Worm (Caenorhabditis elegans) whole organism, L4 larva: Measurements from ENCODE around the gene F58E6.5.

Experiments
- D1046.2 ChIP-seq: fragments of 200-800 bp; sonication (Bioruptor generic); IDR thresholded peaks from 2 replicates; pipeline ENCODE4 v1.3.6; 2022; ENCODE audit warnings: missing genetic modification characterization, missing compliant biosample characterization
- F37D6.2 ChIP-seq: sonication (generic microtip); optimal IDR thresholded peaks from 2 replicates; lab custom pipeline; 2016; ENCODE audit warnings: mild to moderate bottlenecking, missing genetic modification characterization, missing compliant biosample characterization
- F44E2.7 ChIP-seq: fragments of 200-800 bp; sonication (Bioruptor generic); IDR thresholded peaks from 2 replicates; pipeline ENCODE4 v2.1.2; 2022; ENCODE audit warnings: missing genetic modification characterization, missing compliant biosample characterization
- F49E8.2 ChIP-seq: sonication (generic microtip); optimal IDR thresholded peaks from 2 replicates; lab custom pipeline; 2016; ENCODE audit warnings: missing compliant biosample characterization, mild to moderate bottlenecking, missing genetic modification characterization, borderline replicate concordance
- Y105C5A.15 ChIP-seq: fragments of 200-800 bp; sonication (Bioruptor generic); IDR thresholded peaks from 2 replicates; pipeline ENCODE4 v1.3.6; 2022; ENCODE audit warnings: missing genetic modification characterization, missing compliant biosample characterization
- Y48G9A.11 ChIP-seq: fragments of 200-800 bp; sonication (Bioruptor generic); IDR thresholded peaks from 2 replicates; pipeline ENCODE4 v1.3.6; 2022; ENCODE audit warnings: missing genetic modification reagents, missing genetic modification characterization, missing compliant biosample characterization
- Y5F2A.4 ChIP-seq: fragments of 200-800 bp; sonication (Bioruptor generic); optimal IDR thresholded peaks from 2 replicates; lab custom pipeline; 2018; ENCODE audit warnings: mild to moderate bottlenecking, missing genetic modification characterization, missing compliant biosample characterization
- ZK337.2 ChIP-seq: fragments of 200-800 bp; sonication (Bioruptor generic); IDR thresholded peaks from 2 replicates; pipeline ENCODE4 v1.3.6; 2022; ENCODE audit warnings: missing genetic modification reagents, missing genetic modification characterization, missing compliant biosample characterization
- aly-2 ChIP-seq: sonication (generic microtip); optimal IDR thresholded peaks from 2 replicates; lab custom pipeline; 2018; ENCODE audit warnings: missing biosample characterization, missing genetic modification characterization
- ceh-20 ChIP-seq: fragments of 200-800 bp; sonication (Bioruptor generic); IDR thresholded peaks from 2 replicates; pipeline ENCODE4 v1.3.6; 2022; ENCODE audit warnings: missing genetic modification reagents, missing genetic modification characterization, missing compliant biosample characterization
- ceh-82 ChIP-seq: sonication (generic microtip); optimal IDR thresholded peaks from 2 replicates; lab custom pipeline; 2017; ENCODE audit warnings: missing biosample characterization, missing genetic modification characterization
- ces-1 ChIP-seq: fragments of 150-350 bp; sonication (generic microtip); optimal IDR thresholded peaks from 4 replicates; lab custom pipeline; 2014; ENCODE audit warnings: missing biosample characterization, missing genetic modification reagents, missing genetic modification characterization
- ctbp-1 ChIP-seq: fragments of 200-800 bp; sonication (Bioruptor generic); IDR thresholded peaks from 2 replicates; pipeline ENCODE4 v1.3.6; 2022; ENCODE audit warnings: missing genetic modification reagents, missing genetic modification characterization, missing compliant biosample characterization
- daf-12 ChIP-seq: fragments of 150-350 bp; optimal IDR thresholded peaks from 2 replicates; lab custom pipeline; 2014; ENCODE audit warnings: missing biosample characterization, missing genetic modification reagents, missing genetic modification characterization
- daf-19 ChIP-seq: fragments of 200-800 bp; sonication (Bioruptor generic); conservative IDR thresholded peaks from 2 replicates; pipeline ENCODE4 v1.3.6; 2022; ENCODE audit warnings: missing genetic modification characterization, missing compliant biosample characterization
- dmd-6 ChIP-seq: fragments of 200-800 bp; sonication (Bioruptor generic); IDR thresholded peaks from 2 replicates; pipeline ENCODE4 v1.3.6; 2022; ENCODE audit warnings: missing genetic modification reagents, missing genetic modification characterization, missing compliant biosample characterization
- dmd-8 ChIP-seq: fragments of 200-800 bp; sonication (Bioruptor generic); IDR thresholded peaks from 2 replicates; pipeline ENCODE4 v1.3.6; 2022; ENCODE audit warnings: missing genetic modification characterization, missing compliant biosample characterization
- dpl-1 ChIP-seq: fragments of 150-350 bp; optimal IDR thresholded peaks from 2 replicates; lab custom pipeline; 2014; ENCODE audit warnings: missing biosample characterization, missing genetic modification reagents, missing genetic modification characterization
- duxl-1 ChIP-seq: sonication (generic microtip); optimal IDR thresholded peaks from 2 replicates; lab custom pipeline; 2016; ENCODE audit warnings: mild to moderate bottlenecking, missing genetic modification characterization, moderate library complexity, missing compliant biosample characterization; ENCODE audit not compliant: poor library complexity
- dve-1 ChIP-seq: sonication (generic microtip); optimal IDR thresholded peaks from 2 replicates; lab custom pipeline; 2017; ENCODE audit warnings: antibody characterized with exemption, mild to moderate bottlenecking, missing genetic modification characterization, missing compliant biosample characterization; ENCODE audit not compliant: insufficient read depth
- egl-43 ChIP-seq: fragments of 200-800 bp; sonication (Bioruptor generic); IDR thresholded peaks from 2 replicates; pipeline ENCODE4 v1.3.6; 2022; ENCODE audit warnings: missing genetic modification reagents, missing genetic modification characterization, missing compliant biosample characterization
- fos-1 ChIP-seq: fragments of 150-350 bp; optimal IDR thresholded peaks from 2 replicates; lab custom pipeline; 2014; ENCODE audit warnings: missing biosample characterization, missing genetic modification characterization
- hlh-11 ChIP-seq: fragments of 200-800 bp; sonication (Bioruptor generic); optimal IDR thresholded peaks from 2 replicates; lab custom pipeline; 2018; ENCODE audit warnings: mild to moderate bottlenecking, missing genetic modification characterization, missing compliant biosample characterization
- hmg-1.1 ChIP-seq: fragments of 200-800 bp; sonication (Bioruptor generic); IDR thresholded peaks from 2 replicates; pipeline ENCODE4 v1.3.6; 2022; ENCODE audit warnings: missing genetic modification reagents, missing genetic modification characterization, missing compliant biosample characterization
- jun-1 ChIP-seq: fragments of 150-350 bp; optimal IDR thresholded peaks from 2 replicates; lab custom pipeline; 2014; ENCODE audit warnings: missing biosample characterization, missing genetic modification reagents, missing genetic modification characterization
- lim-7 ChIP-seq: fragments of 200-800 bp; sonication (Bioruptor generic); IDR thresholded peaks from 2 replicates; pipeline ENCODE4 v1.3.6; 2022; ENCODE audit warnings: missing genetic modification characterization, missing compliant biosample characterization
- lin-13 ChIP-seq: fragments of 150-350 bp; optimal IDR thresholded peaks from 2 replicates; lab custom pipeline; 2014; ENCODE audit warnings: missing biosample characterization, missing genetic modification reagents, missing genetic modification characterization
- lin-38 ChIP-seq: fragments of 200-800 bp; sonication (Bioruptor generic); IDR thresholded peaks from 2 replicates; pipeline ENCODE4 v1.3.6; 2022; ENCODE audit warnings: missing genetic modification reagents, missing genetic modification characterization, missing compliant biosample characterization
- lsy-2 ChIP-seq, 2 experiments: fragments of 150-350 bp in 1 of 2; sonication (generic microtip) in 1 of 2; optimal IDR thresholded peaks; 2 replicates each; lab custom pipeline; 2014 to 2017; ENCODE audit warnings: missing biosample characterization in 2 of 2, missing genetic modification characterization in 2 of 2
- mxl-3 ChIP-seq: fragments of 200-800 bp; sonication (Bioruptor generic); optimal IDR thresholded peaks from 2 replicates; lab custom pipeline; 2018; ENCODE audit warnings: mild to moderate bottlenecking, missing genetic modification characterization, missing compliant biosample characterization
- nhr-28 ChIP-seq: fragments of 150-350 bp; optimal IDR thresholded peaks from 2 replicates; lab custom pipeline; 2014; ENCODE audit warnings: missing biosample characterization, missing genetic modification characterization
- nhr-42 ChIP-seq: fragments of 200-800 bp; sonication (Bioruptor generic); IDR thresholded peaks from 2 replicates; pipeline ENCODE4 v1.3.6; 2022; ENCODE audit warnings: missing genetic modification characterization, missing compliant biosample characterization
- nhr-48 ChIP-seq: sonication (generic microtip); optimal IDR thresholded peaks from 2 replicates; lab custom pipeline; 2016; ENCODE audit warnings: mild to moderate bottlenecking, missing genetic modification characterization, missing compliant biosample characterization
- pha-4 ChIP-seq, 2 experiments: fragments of 150-350 bp in 1 of 2; fragments of 200-800 bp in 1 of 2; sonication (Bioruptor generic) in 1 of 2; IDR thresholded peaks in 1 of 2; optimal IDR thresholded peaks in 1 of 2; 2 replicates each; pipeline versions ENCODE4 v1.3.6 to Lab custom; 2014 to 2022; ENCODE audit warnings: missing genetic modification characterization in 2 of 2, missing genetic modification reagents in 2 of 2, missing biosample characterization in 1 of 2, missing compliant biosample characterization in 1 of 2
- php-3 ChIP-seq: fragments of 200-800 bp; sonication (Bioruptor generic); IDR thresholded peaks from 2 replicates; pipeline ENCODE4 v1.3.6; 2022; ENCODE audit warnings: missing genetic modification reagents, missing genetic modification characterization, missing compliant biosample characterization
- pqm-1 ChIP-seq: sonication (generic microtip); optimal IDR thresholded peaks from 2 replicates; lab custom pipeline; 2017; ENCODE audit warnings: missing biosample characterization, missing genetic modification characterization
- rbr-2 ChIP-seq: sonication (generic microtip); optimal IDR thresholded peaks from 2 replicates; lab custom pipeline; 2016; ENCODE audit warnings: missing genotype, missing genetic modification characterization, missing compliant biosample characterization
- saeg-2 ChIP-seq: fragments of 200-800 bp; sonication (Bioruptor generic); IDR thresholded peaks from 2 replicates; pipeline ENCODE4 v1.3.6; 2022; ENCODE audit warnings: missing genetic modification reagents, missing genetic modification characterization, missing compliant biosample characterization
- sdz-12 ChIP-seq: fragments of 200-800 bp; sonication (Bioruptor generic); optimal IDR thresholded peaks from 2 replicates; lab custom pipeline; 2018; ENCODE audit warnings: mild to moderate bottlenecking, missing genetic modification characterization, missing compliant biosample characterization
- set-16 ChIP-seq: fragments of 200-800 bp; sonication (Bioruptor generic); IDR thresholded peaks from 2 replicates; pipeline ENCODE4 v1.3.6; 2022; ENCODE audit warnings: missing genetic modification reagents, missing genetic modification characterization, missing compliant biosample characterization
- skn-1 ChIP-seq: fragments of 150-350 bp; optimal IDR thresholded peaks from 2 replicates; lab custom pipeline; 2014; ENCODE audit warnings: missing biosample characterization, missing genetic modification characterization
- snpc-1.2 ChIP-seq: fragments of 200-800 bp; sonication (Bioruptor generic); IDR thresholded peaks from 2 replicates; pipeline ENCODE4 v1.3.6; 2022; ENCODE audit warnings: missing genetic modification reagents, missing genetic modification characterization, missing compliant biosample characterization
- snpc-4 ChIP-seq: fragments of 150-350 bp; optimal IDR thresholded peaks from 2 replicates; lab custom pipeline; 2014; ENCODE audit warnings: missing biosample characterization, missing genetic modification characterization
- spr-3 ChIP-seq: fragments of 200-800 bp; sonication (Bioruptor generic); optimal IDR thresholded peaks from 2 replicates; lab custom pipeline; 2018; ENCODE audit warnings: mild to moderate bottlenecking, missing genetic modification characterization, missing compliant biosample characterization
- tag-97 ChIP-seq: fragments of 200-800 bp; sonication (Bioruptor generic); IDR thresholded peaks from 2 replicates; pipeline ENCODE4 v1.3.6; 2022; ENCODE audit warnings: missing genetic modification characterization, missing compliant biosample characterization
- tra-1 ChIP-seq: fragments of 200-800 bp; sonication (Bioruptor generic); IDR thresholded peaks from 2 replicates; pipeline ENCODE4 v1.3.6; 2022; ENCODE audit warnings: missing genetic modification reagents, missing genetic modification characterization, missing compliant biosample characterization
- unc-39 ChIP-seq: sonication (generic microtip); optimal IDR thresholded peaks from 2 replicates; lab custom pipeline; 2017; ENCODE audit warnings: missing biosample characterization, missing genetic modification characterization
- zag-1 ChIP-seq: fragments of 150-350 bp; optimal IDR thresholded peaks from 2 replicates; lab custom pipeline; 2014; ENCODE audit warnings: missing biosample characterization, missing genetic modification characterization
- zfp-2 ChIP-seq: sonication (generic microtip); optimal IDR thresholded peaks from 2 replicates; lab custom pipeline; 2016; ENCODE audit warnings: mild to moderate bottlenecking, missing genetic modification characterization, missing compliant biosample characterization
- zfp-3 ChIP-seq: fragments of 200-800 bp; sonication (Bioruptor generic); conservative IDR thresholded peaks from 2 replicates; pipeline ENCODE4 v1.3.6; 2022; ENCODE audit warnings: missing genetic modification reagents, missing genetic modification characterization, missing compliant biosample characterization

Gene F58E6.5

DNA sequence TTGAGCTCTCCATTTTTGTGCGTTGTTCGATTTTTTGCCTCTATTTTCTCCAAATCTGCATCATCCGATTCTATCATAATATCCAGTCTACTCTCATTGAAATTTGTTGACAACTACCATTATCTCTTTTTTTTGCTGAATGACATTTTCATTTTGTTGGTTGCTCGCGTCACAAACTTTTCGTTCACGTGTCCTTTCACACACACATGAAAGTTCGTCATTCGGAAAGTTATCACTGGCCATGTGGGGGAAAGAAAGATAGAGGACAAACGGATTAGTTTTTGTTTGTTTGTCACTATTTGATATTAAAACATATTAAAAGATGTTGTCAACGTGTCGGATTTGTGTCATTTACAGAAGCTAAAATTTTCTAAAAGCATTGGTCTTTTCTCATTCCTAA, 40.6 kb upstream of the F58E6.5 start:
- TF ChIP-seq rbr-2 (tag; lab: Kevin White, UChicago) = no peak
- TF ChIP-seq nhr-42 = no peak
- peak; percentile 56 for TF ChIP-seq dmd-6 (GFP tag; lab: Robert Waterston, UW)
- TF ChIP-seq duxl-1 = no peak
- no peak for TF ChIP-seq egl-43
- no peak for TF ChIP-seq ctbp-1
- no peak for TF ChIP-seq dmd-8
- TF ChIP-seq dve-1 = peak; percentile 65
- TF ChIP-seq D1046.2 (GFP tag; lab: Robert Waterston, UW) = no peak
- no peak for TF ChIP-seq Y105C5A.15 (GFP tag; lab: Robert Waterston, UW)

- no peak for TF ChIP-seq spr-3
- TF ChIP-seq jun-1 (tag; lab: Kevin White, UChicago) = no peak
- no peak for TF ChIP-seq snpc-4 (tag; lab: Kevin White, UChicago)
- TF ChIP-seq sdz-12 (GFP tag; lab: Kevin White, UChicago) = no peak
- TF ChIP-seq hmg-1.1 = no peak
- peak; percentile 69 for TF ChIP-seq php-3 (GFP tag; lab: Robert Waterston, UW)
- TF ChIP-seq Y5F2A.4 (GFP tag; lab: Kevin White, UChicago) = no peak
- no peak for TF ChIP-seq snpc-1.2 (GFP tag; lab: Robert Waterston, UW)
- no peak for TF ChIP-seq set-16 (GFP tag; lab: Robert Waterston, UW)
- TF ChIP-seq zfp-3 (GFP tag; lab: Robert Waterston, UW) = no peak
- TF ChIP-seq tra-1 (GFP tag; lab: Robert Waterston, UW) = no peak
- no peak for TF ChIP-seq zfp-2 (tag; lab: Kevin White, UChicago)
- no peak for TF ChIP-seq nhr-48 (tag; lab: Kevin White, UChicago)
- no peak for TF ChIP-seq unc-39
- no peak for TF ChIP-seq pqm-1 (tag; lab: Kevin White, UChicago)
- TF ChIP-seq zag-1 = no peak
- TF ChIP-seq lin-13 = no peak
- no peak for TF ChIP-seq pha-4 (GFP tag; IDR thresholded peaks at IDR 0.05; lab: Robert Waterston, UW)
- no peak for TF ChIP-seq pha-4 (tag; optimal IDR thresholded peaks at IDR 0.05; lab: Kevin White, UChicago)
- TF ChIP-seq dmd-6 (GFP tag; lab: Robert Waterston, UW) = peak; percentile 79
- no peak for TF ChIP-seq ZK337.2 (GFP tag; lab: Robert Waterston, UW)
- no peak for TF ChIP-seq daf-19 (GFP tag; lab: Robert Waterston, UW)
- no peak for TF ChIP-seq lsy-2 (tag; optimal IDR thresholded peaks at IDR 0.05; lab: Kevin White, UChicago)
- no peak for TF ChIP-seq ceh-20 (GFP tag; lab: Robert Waterston, UW)
- no peak for TF ChIP-seq F49E8.2 (tag; lab: Kevin White, UChicago)
- no peak for TF ChIP-seq Y48G9A.11 (GFP tag; lab: Robert Waterston, UW)
- TF ChIP-seq F37D6.2 (tag; lab: Kevin White, UChicago) = no peak
- no peak for TF ChIP-seq ces-1 (GFP tag; lab: Kevin White, UChicago)
- TF ChIP-seq lim-7 (GFP tag; lab: Robert Waterston, UW) = no peak
- TF ChIP-seq nhr-28 (tag; lab: Kevin White, UChicago) = peak; percentile 92
- no peak for TF ChIP-seq aly-2 (tag; lab: Kevin White, UChicago)
- no peak for TF ChIP-seq daf-12 (tag; lab: Kevin White, UChicago)
- no peak for TF ChIP-seq skn-1
- no peak for TF ChIP-seq F44E2.7
- TF ChIP-seq ceh-82 (tag; lab: Kevin White, UChicago) = no peak
- TF ChIP-seq saeg-2 (GFP tag; lab: Robert Waterston, UW) = no peak
- TF ChIP-seq tag-97 (GFP tag; lab: Robert Waterston, UW) = no peak
- TF ChIP-seq dpl-1 (GFP tag; lab: Kevin White, UChicago) = no peak
- no peak for TF ChIP-seq dmd-8
- TF ChIP-seq mxl-3 = peak; percentile 32
- no peak for TF ChIP-seq fos-1
- TF ChIP-seq hlh-11 (tag; lab: Kevin White, UChicago) = peak; percentile 82
- TF ChIP-seq egl-43 = no peak
- no peak for TF ChIP-seq ctbp-1
- no peak for TF ChIP-seq lin-38
- no peak for TF ChIP-seq Y105C5A.15 (GFP tag; lab: Robert Waterston, UW)
Observed at ce11 chrV:9791332-9791731, 37.0 kb upstream of the F58E6.5 start, which contains the start of gene lipl-2. lipl-2 (plus strand) TSS chrV:9791567.
